Fruit fly (Drosophila melanogaster): ENCODE data around the gene CG10365.

The CG10365 gene

DNA sequence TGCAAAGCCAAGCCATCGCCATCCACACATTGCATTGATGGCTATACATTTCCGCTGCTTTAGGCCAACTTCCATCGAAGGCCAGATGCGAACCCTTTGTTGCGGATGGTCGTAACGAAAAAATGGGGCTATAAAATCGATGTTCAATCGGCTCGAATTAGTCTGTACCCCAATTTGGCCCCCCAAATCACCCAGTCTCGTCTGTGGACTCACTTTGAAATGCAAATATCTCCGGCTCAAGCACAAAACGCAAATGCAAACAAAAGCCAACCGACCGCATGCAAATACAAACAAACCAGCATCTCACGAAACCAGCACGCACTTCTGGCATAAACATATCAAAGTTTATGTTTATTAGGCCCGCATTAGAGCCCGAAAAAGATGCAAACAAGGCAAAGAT lies 13.2 kb downstream of the CG10365 start:
- no peak for TF ChIP-seq CG12768 (GFP tag; optimal IDR thresholded peaks at IDR 0.05)
- no peak for TF ChIP-seq kay (GFP tag; ENCODE audit: borderline replicate concordance)
- TF ChIP-seq tj (GFP tag; optimal IDR thresholded peaks at IDR 0.05): no peak
- no peak for TF ChIP-seq CG5204 (GFP tag; optimal IDR thresholded peaks at IDR 0.05)
- no peak for TF ChIP-seq CG14711 (tag; optimal IDR thresholded peaks at IDR 0.05)
- no peak for TF ChIP-seq Mnt (GFP tag; optimal IDR thresholded peaks at IDR 0.05)
- no peak for TF ChIP-seq cnc (optimal IDR thresholded peaks at IDR 0.05)
- no peak for TF ChIP-seq Crg-1 (GFP tag; optimal IDR thresholded peaks at IDR 0.05)
- TF ChIP-seq CG7101 (tag; optimal IDR thresholded peaks at IDR 0.05): no peak
- no peak for TF ChIP-seq CG11617 (GFP tag; optimal IDR thresholded peaks at IDR 0.05)
- no peak for TF ChIP-seq CG33017 (tag; optimal IDR thresholded peaks at IDR 0.05)
- TF ChIP-seq cic (GFP tag; optimal IDR thresholded peaks at IDR 0.05): no peak
- TF ChIP-seq pad (GFP tag; optimal IDR thresholded peaks at IDR 0.05): no peak
- TF ChIP-seq Clk (GFP tag; optimal IDR thresholded peaks at IDR 0.05): no peak
- no peak for TF ChIP-seq ovo (GFP tag; optimal IDR thresholded peaks at IDR 0.05)
- TF ChIP-seq CG7045 (GFP tag; optimal IDR thresholded peaks at IDR 0.05): no peak
- TF ChIP-seq Hr96 (GFP tag; optimal IDR thresholded peaks at IDR 0.05): no peak
- TF ChIP-seq toe (GFP tag; optimal IDR thresholded peaks at IDR 0.05): no peak

DNA sequence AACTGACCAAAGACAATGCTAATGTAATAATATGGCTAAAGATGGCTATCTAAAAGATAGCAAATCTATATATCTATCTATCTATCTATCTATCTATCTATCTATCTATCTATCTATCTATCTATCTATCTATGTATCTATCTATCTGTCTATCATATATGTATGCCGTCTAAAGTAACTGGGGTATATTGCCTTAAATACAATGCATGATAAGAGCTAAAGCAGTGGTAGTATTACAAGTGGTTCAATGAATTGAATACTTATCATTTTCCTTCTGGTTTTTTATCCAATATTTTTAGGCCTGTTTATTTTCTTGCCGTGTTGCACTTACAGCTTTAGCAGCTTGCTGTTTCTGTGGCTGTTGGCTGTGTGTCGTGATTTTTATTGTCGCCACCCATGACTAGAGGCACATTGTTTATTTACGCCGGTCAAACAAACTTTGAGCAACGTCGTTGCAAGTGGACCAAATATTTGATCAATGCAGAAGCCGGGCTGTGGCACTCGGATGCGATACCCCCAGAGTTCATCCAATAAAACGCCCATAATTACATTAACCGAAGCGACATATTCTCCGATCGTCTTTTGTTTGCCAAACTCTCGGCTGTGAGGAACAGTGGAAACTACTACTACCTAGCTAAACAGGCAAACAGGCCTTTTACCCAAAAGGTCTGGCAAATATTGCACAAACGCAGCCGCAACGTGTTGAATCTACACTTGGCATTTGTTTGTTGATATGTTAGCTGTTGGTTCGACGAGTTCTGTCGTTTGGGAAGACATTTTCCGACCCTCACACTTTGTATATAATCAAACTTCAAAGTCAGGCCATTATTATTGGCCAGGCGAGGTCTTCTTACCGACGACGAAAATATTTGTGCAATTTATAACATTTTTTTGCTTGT lies 14.8 kb downstream of the CG10365 start:
- no peak for TF ChIP-seq ovo (GFP tag; optimal IDR thresholded peaks at IDR 0.05)
- TF ChIP-seq kay (GFP tag; ENCODE audit: borderline replicate concordance): no peak
- no peak for TF ChIP-seq cnc (optimal IDR thresholded peaks at IDR 0.05)
- TF ChIP-seq tj (GFP tag; optimal IDR thresholded peaks at IDR 0.05): no peak
- TF ChIP-seq toe (GFP tag; optimal IDR thresholded peaks at IDR 0.05): no peak
- TF ChIP-seq CG11617 (GFP tag; optimal IDR thresholded peaks at IDR 0.05): no peak
- TF ChIP-seq bab1 (GFP tag; optimal IDR thresholded peaks at IDR 0.05): no peak
- no peak for TF ChIP-seq Mnt (GFP tag; optimal IDR thresholded peaks at IDR 0.05)
- TF ChIP-seq Clk (GFP tag; optimal IDR thresholded peaks at IDR 0.05): no peak
- TF ChIP-seq Crg-1 (GFP tag; optimal IDR thresholded peaks at IDR 0.05): no peak
- TF ChIP-seq pad (GFP tag; optimal IDR thresholded peaks at IDR 0.05): no peak
- no peak for TF ChIP-seq CG12768 (GFP tag; optimal IDR thresholded peaks at IDR 0.05)
- no peak for TF ChIP-seq CG7045 (GFP tag; optimal IDR thresholded peaks at IDR 0.05)
- TF ChIP-seq CG14711 (tag; optimal IDR thresholded peaks at IDR 0.05): no peak
- no peak for TF ChIP-seq Hr96 (GFP tag; optimal IDR thresholded peaks at IDR 0.05)
- TF ChIP-seq cic (GFP tag; optimal IDR thresholded peaks at IDR 0.05): no peak
- TF ChIP-seq CG5204 (GFP tag; optimal IDR thresholded peaks at IDR 0.05): no peak
- TF ChIP-seq CG33017 (tag; optimal IDR thresholded peaks at IDR 0.05): no peak

DNA sequence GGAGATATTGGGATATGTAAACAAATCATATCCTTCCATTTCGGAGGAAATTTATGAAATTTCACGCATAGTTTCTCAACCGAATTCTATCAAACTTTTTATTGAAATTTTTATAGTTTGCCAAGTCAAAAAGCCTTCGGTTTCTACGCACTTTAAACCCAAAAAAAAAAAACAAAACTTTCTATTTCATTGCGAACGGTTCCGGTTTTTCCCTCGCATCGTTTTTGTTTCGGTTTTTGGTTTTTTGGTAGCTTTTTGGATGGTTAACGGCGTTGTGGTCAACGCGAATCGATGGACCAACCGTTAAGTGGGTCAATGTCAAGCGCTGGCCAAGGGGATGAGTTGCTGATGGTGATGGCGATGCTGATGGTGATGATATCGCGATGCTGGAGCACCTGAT lies 17.8 kb downstream of the CG10365 start:
- no peak for TF ChIP-seq CG7101 (tag; optimal IDR thresholded peaks at IDR 0.05)
- TF ChIP-seq Clk (GFP tag; optimal IDR thresholded peaks at IDR 0.05): no peak
- TF ChIP-seq Hr96 (GFP tag; optimal IDR thresholded peaks at IDR 0.05): no peak
- no peak for TF ChIP-seq CG1620 (GFP tag; optimal IDR thresholded peaks at IDR 0.05)
- TF ChIP-seq tj (GFP tag; optimal IDR thresholded peaks at IDR 0.05): no peak
- TF ChIP-seq cnc (optimal IDR thresholded peaks at IDR 0.05): no peak

DNA sequence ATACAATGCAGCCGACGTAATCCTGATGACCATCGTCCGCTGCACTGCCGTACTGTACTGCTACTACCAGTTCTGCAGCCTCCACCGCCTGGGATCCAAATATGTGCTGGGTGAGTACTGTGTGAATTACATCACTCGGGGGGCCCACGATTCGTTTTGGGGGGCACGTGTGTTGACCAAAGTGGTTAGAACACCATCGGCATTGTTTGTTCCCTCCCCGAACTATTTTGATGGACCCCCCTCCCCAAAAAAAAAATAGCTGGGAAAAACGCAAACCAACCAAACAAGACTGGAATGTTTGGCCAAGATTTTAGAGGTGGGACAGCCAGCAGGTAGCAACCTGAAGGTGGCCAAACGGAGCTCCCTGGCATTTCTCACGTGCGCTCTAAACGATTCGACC lies 24.3 kb downstream of the CG10365 start:
- TF ChIP-seq CG11617 (GFP tag; optimal IDR thresholded peaks at IDR 0.05) (no peak), CG33017 (tag; optimal IDR thresholded peaks at IDR 0.05) (no peak), bab1 (GFP tag; optimal IDR thresholded peaks at IDR 0.05) (no peak), ovo (GFP tag; optimal IDR thresholded peaks at IDR 0.05) (no peak), tj (GFP tag; optimal IDR thresholded peaks at IDR 0.05) (no peak), CG12768 (GFP tag; optimal IDR thresholded peaks at IDR 0.05) (no peak), CG1620 (GFP tag; optimal IDR thresholded peaks at IDR 0.05) (no peak), CG7045 (GFP tag; optimal IDR thresholded peaks at IDR 0.05) (no peak)

DNA sequence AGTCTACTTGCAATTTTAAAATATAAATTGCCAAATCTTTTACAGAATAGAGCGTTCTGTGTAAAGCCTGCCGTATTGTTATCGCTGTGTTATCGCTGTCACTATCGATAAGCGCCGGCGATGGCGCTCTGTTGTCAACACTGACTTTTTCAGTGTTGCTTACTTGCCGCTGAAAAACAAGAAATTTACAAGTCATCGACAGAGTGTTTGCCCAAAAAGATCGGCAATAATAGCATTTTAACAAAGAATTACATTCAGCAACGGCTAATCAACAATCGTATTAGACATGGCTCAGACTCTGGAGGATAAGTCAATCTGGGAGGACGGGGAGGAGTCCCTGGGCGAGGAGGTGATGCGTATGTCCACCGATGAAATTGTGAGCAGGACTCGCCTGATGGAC lies 29.6 kb downstream of the CG10365 start, which contains the start of the genes RanBP3 and Rpt5:
Gene RanBP3, minus strand, starts transcription at position 107 of the 400 bp plus-strand sequence.
Gene Rpt5, plus strand, starts transcription at position 149 of the 400 bp plus-strand sequence.
- TF ChIP-seq CG12768 (GFP tag; optimal IDR thresholded peaks at IDR 0.05) (peak; percentile 86), CG7101 (tag; optimal IDR thresholded peaks at IDR 0.05) (peak; percentile 80), toe (GFP tag; optimal IDR thresholded peaks at IDR 0.05) (peak; percentile 26), kay (GFP tag; ENCODE audit: borderline replicate concordance) (no peak), CG1620 (GFP tag; optimal IDR thresholded peaks at IDR 0.05) (peak; percentile 82), ovo (GFP tag; optimal IDR thresholded peaks at IDR 0.05) (peak; percentile 12), tj (GFP tag; optimal IDR thresholded peaks at IDR 0.05) (no peak), Clk (GFP tag; optimal IDR thresholded peaks at IDR 0.05) (peak; percentile 40), CG5204 (GFP tag; optimal IDR thresholded peaks at IDR 0.05) (no peak), bab1 (GFP tag; optimal IDR thresholded peaks at IDR 0.05) (peak; percentile 67), cic (GFP tag; optimal IDR thresholded peaks at IDR 0.05) (peak; percentile 37), CG11617 (GFP tag; optimal IDR thresholded peaks at IDR 0.05) (peak; percentile 70), CG7045 (GFP tag; optimal IDR thresholded peaks at IDR 0.05) (peak; percentile 55), CG33017 (tag; optimal IDR thresholded peaks at IDR 0.05) (peak; percentile 59), Crg-1 (GFP tag; optimal IDR thresholded peaks at IDR 0.05) (peak; percentile 81), cnc (optimal IDR thresholded peaks at IDR 0.05) (peak; percentile 56 to 92), CG14711 (tag; optimal IDR thresholded peaks at IDR 0.05) (peak; percentile 75), pad (GFP tag; optimal IDR thresholded peaks at IDR 0.05) (peak; percentile 77), Mnt (GFP tag; optimal IDR thresholded peaks at IDR 0.05) (peak; percentile 68), Hr96 (GFP tag; optimal IDR thresholded peaks at IDR 0.05) (no peak)
